Worm (Caenorhabditis elegans) whole organism, L1 larva: Measurements from ENCODE around the gene Y1A5A.1.

Experiments used
- F16B12.6 ChIP-seq: fragments of 150-350 bp; optimal IDR thresholded peaks from 2 replicates; lab custom pipeline; 2014; ENCODE audit warnings: missing biosample characterization, missing genetic modification characterization
- Y116A8C.19 ChIP-seq: sonication (generic microtip); optimal IDR thresholded peaks from 2 replicates; lab custom pipeline; 2016; ENCODE audit warnings: missing compliant biosample characterization, missing genetic modification characterization, borderline replicate concordance
- aha-1 ChIP-seq: fragments of 150-350 bp; optimal IDR thresholded peaks from 2 replicates; lab custom pipeline; 2014; ENCODE audit warnings: missing biosample characterization, missing genetic modification characterization
- alr-1 ChIP-seq: fragments of 200-800 bp; sonication (Bioruptor generic); optimal IDR thresholded peaks from 2 replicates; lab custom pipeline; 2018; ENCODE audit warnings: borderline replicate concordance, mild to moderate bottlenecking, missing genetic modification characterization, missing compliant biosample characterization
- aly-2 ChIP-seq: fragments of 150-350 bp; optimal IDR thresholded peaks from 2 replicates; lab custom pipeline; 2014; ENCODE audit warnings: missing biosample characterization, missing genetic modification characterization
- ama-1 ChIP-seq: fragments of 150-350 bp; optimal IDR thresholded peaks from 2 replicates; lab custom pipeline; 2014
- ceh-8 ChIP-seq: fragments of 200-800 bp; sonication (Bioruptor generic); optimal IDR thresholded peaks from 2 replicates; lab custom pipeline; 2018; ENCODE audit warnings: mild to moderate bottlenecking, missing genetic modification characterization, moderate library complexity, missing compliant biosample characterization
- ceh-88 ChIP-seq: fragments of 200-800 bp; sonication (Bioruptor generic); IDR thresholded peaks from 2 replicates; pipeline ENCODE4 v1.3.6; 2022; ENCODE audit warnings: missing genetic modification characterization, missing compliant biosample characterization
- ces-1 ChIP-seq: fragments of 150-350 bp; optimal IDR thresholded peaks from 2 replicates; lab custom pipeline; 2014; ENCODE audit warnings: missing biosample characterization, missing genetic modification reagents, missing genetic modification characterization
- dpl-1 ChIP-seq, 3 experiments: fragments of 150-350 bp in 2 of 3; sonication (generic microtip) in 1 of 3; optimal IDR thresholded peaks; 2 replicates each; lab custom pipeline; 2014 to 2017; ENCODE audit warnings: missing biosample characterization in 3 of 3, missing genetic modification characterization in 3 of 3, missing genetic modification reagents in 3 of 3
- dsc-1 ChIP-seq: sonication (generic microtip); optimal IDR thresholded peaks from 2 replicates; lab custom pipeline; 2016; ENCODE audit warnings: mild to moderate bottlenecking, missing genetic modification characterization, missing compliant biosample characterization
- efl-1 ChIP-seq, 4 experiments: fragments of 150-350 bp; optimal IDR thresholded peaks in 3 of 4; peaks in 1 of 4; 1 replicate in 1 of 4; 2 replicates in 3 of 4; lab custom pipeline; 2014; ENCODE audit warnings: missing biosample characterization in 2 of 4, missing genetic modification characterization in 2 of 4, missing genetic modification reagents in 2 of 4
- efl-3 ChIP-seq: fragments of 200-800 bp; sonication (Bioruptor generic); optimal IDR thresholded peaks from 2 replicates; lab custom pipeline; 2018; ENCODE audit warnings: mild to moderate bottlenecking, missing genetic modification characterization, missing compliant biosample characterization
- ets-5 ChIP-seq: fragments of 200-800 bp; sonication (Bioruptor generic); IDR thresholded peaks from 2 replicates; pipeline ENCODE4 v1.3.6; 2022; ENCODE audit warnings: missing genetic modification characterization, missing compliant biosample characterization
- fkh-10 ChIP-seq: sonication (generic microtip); optimal IDR thresholded peaks from 2 replicates; lab custom pipeline; 2017; ENCODE audit warnings: missing biosample characterization, missing genetic modification reagents, missing genetic modification characterization
- fkh-4 ChIP-seq: sonication (generic microtip); optimal IDR thresholded peaks from 2 replicates; lab custom pipeline; 2016; ENCODE audit warnings: missing compliant biosample characterization, missing genetic modification characterization, borderline replicate concordance
- fos-1 ChIP-seq: fragments of 150-350 bp; optimal IDR thresholded peaks from 2 replicates; lab custom pipeline; 2014; ENCODE audit warnings: missing biosample characterization, missing genetic modification characterization
- grh-1 ChIP-seq: fragments of 200-800 bp; sonication (Bioruptor generic); IDR thresholded peaks from 2 replicates; pipeline ENCODE4 v1.3.6; 2022; ENCODE audit warnings: missing genetic modification reagents, missing genetic modification characterization, missing compliant biosample characterization
- hlh-17 ChIP-seq: fragments of 200-800 bp; sonication (Bioruptor generic); optimal IDR thresholded peaks from 2 replicates; lab custom pipeline; 2018; ENCODE audit warnings: missing genetic modification characterization, mild to moderate bottlenecking, missing compliant biosample characterization, moderate library complexity, borderline replicate concordance
- hlh-4 ChIP-seq: sonication (generic microtip); optimal IDR thresholded peaks from 2 replicates; lab custom pipeline; 2016; ENCODE audit warnings: mild to moderate bottlenecking, missing genetic modification characterization, missing compliant biosample characterization
- hpl-2 ChIP-seq: fragments of 150-350 bp; optimal IDR thresholded peaks from 2 replicates; lab custom pipeline; 2014; ENCODE audit warnings: missing biosample characterization, missing genetic modification reagents, missing genetic modification characterization
- lin-13 ChIP-seq: fragments of 150-350 bp; optimal IDR thresholded peaks from 2 replicates; lab custom pipeline; 2014; ENCODE audit warnings: missing biosample characterization, missing genetic modification reagents, missing genetic modification characterization
- lir-3 ChIP-seq: sonication (generic microtip); optimal IDR thresholded peaks from 2 replicates; lab custom pipeline; 2016; ENCODE audit warnings: mild to moderate bottlenecking, missing genetic modification characterization, moderate library complexity, missing compliant biosample characterization; ENCODE audit not compliant: poor library complexity
- lsy-2 ChIP-seq, 2 experiments: fragments of 150-350 bp; optimal IDR thresholded peaks; 2 replicates each; lab custom pipeline; 2014; ENCODE audit warnings: missing biosample characterization in 2 of 2, missing genetic modification characterization in 2 of 2
- mdl-1 ChIP-seq, 2 experiments: fragments of 150-350 bp; optimal IDR thresholded peaks; 2 replicates each; lab custom pipeline; 2014 to 2017; ENCODE audit warnings: missing biosample characterization in 2 of 2, missing genetic modification characterization in 2 of 2, inconsistent platforms in 1 of 2
- mef-2 ChIP-seq: fragments of 150-350 bp; optimal IDR thresholded peaks from 2 replicates; lab custom pipeline; 2014; ENCODE audit warnings: missing biosample characterization, missing genetic modification characterization
- nhr-19 ChIP-seq: fragments of 200-800 bp; sonication (Bioruptor generic); conservative IDR thresholded peaks from 2 replicates; pipeline ENCODE4 v1.3.6; 2022; ENCODE audit warnings: missing genetic modification characterization, missing compliant biosample characterization
- nhr-237 ChIP-seq: fragments of 150-350 bp; optimal IDR thresholded peaks from 2 replicates; lab custom pipeline; 2014; ENCODE audit warnings: missing biosample characterization, missing genetic modification characterization
- nhr-28 ChIP-seq: fragments of 150-350 bp; optimal IDR thresholded peaks from 2 replicates; lab custom pipeline; 2014; ENCODE audit warnings: missing biosample characterization, missing genetic modification characterization
- nhr-47 ChIP-seq: sonication (generic microtip); optimal IDR thresholded peaks from 2 replicates; lab custom pipeline; 2016; ENCODE audit warnings: mild to moderate bottlenecking, missing genetic modification characterization, moderate library complexity, missing compliant biosample characterization
- nhr-71 ChIP-seq: sonication (generic microtip); optimal IDR thresholded peaks from 2 replicates; lab custom pipeline; 2016; ENCODE audit warnings: mild to moderate bottlenecking, missing genetic modification characterization, moderate library complexity, missing compliant biosample characterization
- nhr-76 ChIP-seq: sonication (generic microtip); optimal IDR thresholded peaks from 2 replicates; lab custom pipeline; 2017; ENCODE audit warnings: missing biosample characterization, missing genetic modification characterization
- nhr-77 ChIP-seq: fragments of 150-350 bp; optimal IDR thresholded peaks from 2 replicates; lab custom pipeline; 2014; ENCODE audit warnings: missing biosample characterization, missing genetic modification characterization
- nhr-84 ChIP-seq: sonication (generic microtip); optimal IDR thresholded peaks from 2 replicates; lab custom pipeline; 2017; ENCODE audit warnings: missing biosample characterization, missing genetic modification characterization
- nhr-85 ChIP-seq: sonication (generic microtip); peaks from one replicate; lab custom pipeline; 2016; ENCODE audit warnings: missing genetic modification characterization, inconsistent platforms, missing compliant biosample characterization
- nhr-90 ChIP-seq: sonication (generic microtip); optimal IDR thresholded peaks from 2 replicates; lab custom pipeline; 2016; ENCODE audit warnings: mild to moderate bottlenecking, missing genetic modification characterization, missing compliant biosample characterization; ENCODE audit not compliant: poor library complexity
- pqm-1 ChIP-seq: sonication (generic microtip); optimal IDR thresholded peaks from 3 replicates; lab custom pipeline; 2017; ENCODE audit warnings: missing biosample characterization, missing genetic modification characterization
- rnt-1 ChIP-seq: sonication (generic microtip); optimal IDR thresholded peaks from 2 replicates; lab custom pipeline; 2016; ENCODE audit warnings: mild to moderate bottlenecking, missing genetic modification characterization, moderate library complexity, missing compliant biosample characterization
- skn-1 ChIP-seq: fragments of 150-350 bp; optimal IDR thresholded peaks from 2 replicates; lab custom pipeline; 2014; ENCODE audit warnings: missing biosample characterization, missing genetic modification characterization
- sox-4 ChIP-seq: sonication (generic microtip); optimal IDR thresholded peaks from 2 replicates; lab custom pipeline; 2016; ENCODE audit warnings: missing genetic modification characterization, missing compliant biosample characterization
- sptf-1 ChIP-seq: fragments of 150-350 bp; optimal IDR thresholded peaks from 2 replicates; lab custom pipeline; 2014; ENCODE audit warnings: missing biosample characterization, missing genetic modification characterization
- sup-37 ChIP-seq: fragments of 200-800 bp; sonication (Bioruptor generic); optimal IDR thresholded peaks from 2 replicates; lab custom pipeline; 2018; ENCODE audit warnings: mild to moderate bottlenecking, missing genetic modification characterization, missing compliant biosample characterization
- swsn-7 ChIP-seq: sonication (generic microtip); optimal IDR thresholded peaks from 2 replicates; lab custom pipeline; 2016; ENCODE audit warnings: missing genetic modification characterization, missing compliant biosample characterization
- tbx-2 ChIP-seq: sonication (generic microtip); optimal IDR thresholded peaks from 2 replicates; lab custom pipeline; 2016; ENCODE audit warnings: missing genetic modification characterization, missing compliant biosample characterization
- unc-30 ChIP-seq: sonication (generic microtip); optimal IDR thresholded peaks from 2 replicates; lab custom pipeline; 2017; ENCODE audit warnings: missing biosample characterization, missing genetic modification characterization
- unc-62 ChIP-seq: fragments of 150-350 bp; optimal IDR thresholded peaks from 2 replicates; lab custom pipeline; 2014; ENCODE audit warnings: missing biosample characterization, missing genetic modification reagents, missing genetic modification characterization
- unc-86 ChIP-seq: sonication (generic microtip); optimal IDR thresholded peaks from 2 replicates; lab custom pipeline; 2016; ENCODE audit warnings: missing genetic modification characterization, missing compliant biosample characterization
- unc-98 ChIP-seq: fragments of 200-800 bp; sonication (Bioruptor generic); IDR thresholded peaks from 2 replicates; pipeline ENCODE4 v1.3.6; 2022; ENCODE audit warnings: missing genetic modification characterization, missing compliant biosample characterization
- vab-15 ChIP-seq: sonication (generic microtip); optimal IDR thresholded peaks from 2 replicates; lab custom pipeline; 2017; ENCODE audit warnings: missing genotype, mild to moderate bottlenecking, missing genetic modification characterization, missing compliant biosample characterization
- xbp-1 ChIP-seq: sonication (generic microtip); optimal IDR thresholded peaks from 2 replicates; lab custom pipeline; 2016; ENCODE audit warnings: missing genetic modification characterization, missing compliant biosample characterization
- zag-1 ChIP-seq: fragments of 150-350 bp; optimal IDR thresholded peaks from 2 replicates; lab custom pipeline; 2014; ENCODE audit warnings: missing biosample characterization, missing genetic modification characterization
- zip-4 ChIP-seq: fragments of 200-800 bp; sonication (Bioruptor generic); optimal IDR thresholded peaks from 2 replicates; lab custom pipeline; 2018; ENCODE audit warnings: mild to moderate bottlenecking, missing genetic modification characterization, moderate library complexity, missing compliant biosample characterization
- ztf-11 ChIP-seq, 2 experiments: sonication (generic microtip); optimal IDR thresholded peaks; 2 replicates each; lab custom pipeline; 2016 to 2017; ENCODE audit warnings: missing genetic modification characterization in 2 of 2, missing biosample characterization in 1 of 2, missing compliant biosample characterization in 1 of 2

Y1A5A.1 gene

ce11 chrIII:4018095-4018498 lies 31.6 kb upstream of the Y1A5A.1 start (continued):
- TF ChIP-seq efl-3 (GFP tag; lab: Kevin White, UChicago) (no peak), ama-1 (lab: Kevin White, UChicago) (no peak), ztf-11 (tag; optimal IDR thresholded peaks at IDR 0.05; lab: Kevin White, UChicago) (peak in 1 of 2 experiments; percentile 47), grh-1 (GFP tag; lab: Robert Waterston, UW) (no peak), lin-13 (GFP tag; lab: Kevin White, UChicago) (peak; percentile 33), xbp-1 (tag; lab: Kevin White, UChicago) (peak; percentile 24), nhr-28 (no peak), sox-4 (no peak), ces-1 (GFP tag; lab: Kevin White, UChicago) (no peak), lsy-2 (tag; optimal IDR thresholded peaks at IDR 0.05; lab: Kevin White, UChicago) (peak; percentile 8 to 78), nhr-47 (peak; percentile 62), mef-2 (no peak), F16B12.6 (tag; lab: Kevin White, UChicago) (peak; percentile 50), aha-1 (tag; lab: Kevin White, UChicago) (no peak), nhr-77 (tag; lab: Kevin White, UChicago) (no peak), fkh-4 (tag; lab: Kevin White, UChicago) (no peak), pqm-1 (no peak), unc-98 (no peak), aly-2 (no peak), ets-5 (GFP tag; lab: Robert Waterston, UW) (no peak), nhr-19 (GFP tag; lab: Robert Waterston, UW) (no peak), Y116A8C.19 (tag; lab: Kevin White, UChicago) (no peak), unc-62 (GFP tag; lab: Kevin White, UChicago) (no peak), nhr-85 (tag; lab: Kevin White, UChicago) (peak; percentile 65), zip-4 (peak; percentile 97), rnt-1 (tag; lab: Kevin White, UChicago) (peak; percentile 37), nhr-71 (tag; lab: Kevin White, UChicago) (peak; percentile 62), tbx-2 (peak; percentile 46), zag-1 (tag; lab: Kevin White, UChicago) (peak; percentile 24), ceh-88 (GFP tag; lab: Robert Waterston, UW) (no peak), efl-1 (optimal IDR thresholded peaks at IDR 0.05; lab: Kevin White, UChicago) (peak; percentile 43 to 59), efl-1 (GFP tag; optimal IDR thresholded peaks at IDR 0.05 in 1 of 2; lab: Kevin White, UChicago) (peak; percentile 40 to 89), nhr-90 (tag; lab: Kevin White, UChicago) (no peak), dsc-1 (tag; lab: Kevin White, UChicago) (peak; percentile 32), mdl-1 (tag; optimal IDR thresholded peaks at IDR 0.05; lab: Kevin White, UChicago) (no peak), vab-15 (tag; lab: Kevin White, UChicago) (no peak), hlh-17 (GFP tag; lab: Kevin White, UChicago) (no peak), nhr-237 (tag; lab: Kevin White, UChicago) (peak; percentile 10), fkh-10 (GFP tag; lab: Kevin White, UChicago) (peak; percentile 1), hpl-2 (peak; percentile 60), unc-86 (peak; percentile 35), ceh-8 (GFP tag; lab: Kevin White, UChicago) (peak; percentile 53), unc-30 (no peak), alr-1 (tag; lab: Kevin White, UChicago) (no peak), nhr-84 (tag; lab: Kevin White, UChicago) (no peak), skn-1 (tag; lab: Kevin White, UChicago) (peak; percentile 81), lir-3 (peak; percentile 15), sup-37 (no peak), dpl-1 (GFP tag; optimal IDR thresholded peaks at IDR 0.05; lab: Kevin White, UChicago) (peak in 2 of 3 experiments; percentile 40 to 48), fos-1 (tag; lab: Kevin White, UChicago) (no peak), sptf-1 (tag; lab: Kevin White, UChicago) (no peak), nhr-76 (tag; lab: Kevin White, UChicago) (no peak), swsn-7 (peak; percentile 28), hlh-4 (no peak)
